Worm (Caenorhabditis elegans): Measurements from ENCODE around the gene T03G6.3.

- no peak for TF ChIP-seq zip-11 (GFP tag; IDR thresholded peaks at IDR 0.05)
- no peak for TF ChIP-seq zag-1 (tag; optimal IDR thresholded peaks at IDR 0.05)
- no peak for TF ChIP-seq ZK337.2 (GFP tag; IDR thresholded peaks at IDR 0.05)
- TF ChIP-seq fkh-10 (GFP tag; optimal IDR thresholded peaks at IDR 0.05), result no peak
- no peak for TF ChIP-seq skn-1 (tag; optimal IDR thresholded peaks at IDR 0.05)
- no peak for TF ChIP-seq Y105C5A.15 (GFP tag; IDR thresholded peaks at IDR 0.05)
- no peak for TF ChIP-seq lin-15B (tag; optimal IDR thresholded peaks at IDR 0.05)
- TF ChIP-seq daf-19 (GFP tag; conservative IDR thresholded peaks at IDR 0.05), result no peak
- TF ChIP-seq nhr-77 (tag; optimal IDR thresholded peaks at IDR 0.05), result no peak
- TF ChIP-seq ZK546.5 (tag; optimal IDR thresholded peaks at IDR 0.05), result no peak
Observed at ce11 chrX:2572646-2573149, 42.8 kb downstream of the T03G6.3 start, which contains the start of the genes ccd-5 and F52H2.1.

All from whole organism, L4 larva.